Worm (Caenorhabditis elegans): Measurements from ENCODE around the gene ins-17.

ce11 chrIII:4454919-4455318 is 22.5 kb downstream of the ins-17 start:
- TF ChIP-seq aly-2 (tag; optimal IDR thresholded peaks at IDR 0.05) = no peak
- TF ChIP-seq skn-1 (tag; optimal IDR thresholded peaks at IDR 0.05) = no peak
- no peak for TF ChIP-seq mab-5 (tag; optimal IDR thresholded peaks at IDR 0.05)
- no peak for TF ChIP-seq ZK546.5 (tag; optimal IDR thresholded peaks at IDR 0.05)
- no peak for TF ChIP-seq nhr-25 (tag; optimal IDR thresholded peaks at IDR 0.05)
- TF ChIP-seq lin-39 (tag; optimal IDR thresholded peaks at IDR 0.05) = no peak
- no peak for TF ChIP-seq gmeb-1 (tag; optimal IDR thresholded peaks at IDR 0.05)
